Fruit fly (Drosophila melanogaster): ENCODE results near the gene jar.

Gene jar

DNA sequence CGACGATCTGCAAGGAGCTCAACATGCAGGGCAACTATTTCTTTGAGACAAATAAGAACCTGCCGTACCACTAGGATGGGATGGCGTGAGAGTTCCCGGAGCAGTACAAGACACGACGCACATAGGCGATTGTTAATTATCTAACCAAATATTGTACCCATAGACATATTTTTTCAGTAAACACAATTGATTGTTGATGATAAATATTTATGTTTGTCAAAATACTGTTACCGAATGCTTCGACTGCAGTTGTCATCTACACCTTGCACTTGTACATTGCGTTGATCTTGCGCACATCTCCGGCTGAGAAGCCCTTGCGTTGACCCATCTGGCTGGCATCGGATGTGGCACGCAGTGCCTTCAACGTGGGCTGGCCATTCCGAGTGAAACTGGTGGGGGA is 22.1 kb upstream of the jar start (continued):
- no peak for TF ChIP-seq bigmax (GFP tag; optimal IDR thresholded peaks at IDR 0.05)
- TF ChIP-seq cwo (GFP tag; optimal IDR thresholded peaks at IDR 0.05) = no peak
- TF ChIP-seq Bdp1 (GFP tag; optimal IDR thresholded peaks at IDR 0.05) = no peak
- no peak for TF ChIP-seq tio (GFP tag; optimal IDR thresholded peaks at IDR 0.05)
- TF ChIP-seq CG13775 (GFP tag; optimal IDR thresholded peaks at IDR 0.05) = no peak
- TF ChIP-seq pita (GFP tag; optimal IDR thresholded peaks at IDR 0.05) = no peak
- TF ChIP-seq ro (GFP tag; IDR thresholded peaks at IDR 0.05) = no peak
- no peak for TF ChIP-seq nmo (GFP tag; optimal IDR thresholded peaks at IDR 0.05)
- no peak for TF ChIP-seq Ravus (GFP tag; IDR thresholded peaks at IDR 0.05)
- no peak for TF ChIP-seq eve (GFP tag; optimal IDR thresholded peaks at IDR 0.05)
- TF ChIP-seq CrebB (tag; optimal IDR thresholded peaks at IDR 0.05) = no peak
- no peak for TF ChIP-seq luna (GFP tag; optimal IDR thresholded peaks at IDR 0.05)
- peak; percentile 4 for TF ChIP-seq CG10209 (GFP tag; optimal IDR thresholded peaks at IDR 0.05)
- no peak for TF ChIP-seq kah (GFP tag; optimal IDR thresholded peaks at IDR 0.05)
- peak; percentile 14 for TF ChIP-seq org-1 (GFP tag; optimal IDR thresholded peaks at IDR 0.05)
- no peak for TF ChIP-seq CG6689 (GFP tag; IDR thresholded peaks at IDR 0.05)
- no peak for TF ChIP-seq al (GFP tag; IDR thresholded peaks at IDR 0.05)
- TF ChIP-seq Poxn (GFP tag; IDR thresholded peaks at IDR 0.05) = no peak
- TF ChIP-seq CG3065 (GFP tag; optimal IDR thresholded peaks at IDR 0.05) = no peak
- peak; percentile 62 for TF ChIP-seq CG2875 (GFP tag; optimal IDR thresholded peaks at IDR 0.05)
- no peak for TF ChIP-seq gcm2 (GFP tag; optimal IDR thresholded peaks at IDR 0.05)
- peak; percentile 48 for TF ChIP-seq CG6254 (GFP tag; optimal IDR thresholded peaks at IDR 0.05)
- TF ChIP-seq Dref (GFP tag; IDR thresholded peaks at IDR 0.05) = no peak
- no peak for TF ChIP-seq aop (GFP tag; IDR thresholded peaks at IDR 0.05)
- no peak for TF ChIP-seq GATAe (GFP tag; conservative IDR thresholded peaks at IDR 0.05)
- TF ChIP-seq CG1602 (GFP tag; optimal IDR thresholded peaks at IDR 0.05) = no peak
- TF ChIP-seq sug (tag; optimal IDR thresholded peaks at IDR 0.05) = no peak
- TF ChIP-seq Usf (GFP tag; optimal IDR thresholded peaks at IDR 0.05) = no peak
- TF ChIP-seq CG11085 (GFP tag; IDR thresholded peaks at IDR 0.05) = no peak
- no peak for TF ChIP-seq klu (GFP tag; IDR thresholded peaks at IDR 0.05)
- TF ChIP-seq gce (GFP tag; IDR thresholded peaks at IDR 0.05) = no peak
- no peak for TF ChIP-seq hkb (optimal IDR thresholded peaks at IDR 0.05)
- TF ChIP-seq hkb (GFP tag; IDR thresholded peaks at IDR 0.05) = no peak
- TF ChIP-seq pb (GFP tag; optimal IDR thresholded peaks at IDR 0.05) = no peak
- TF ChIP-seq ara (GFP tag; IDR thresholded peaks at IDR 0.05) = no peak
- no peak for TF ChIP-seq Tbp (GFP tag; optimal IDR thresholded peaks at IDR 0.05)
- no peak for TF ChIP-seq D19B (GFP tag; optimal IDR thresholded peaks at IDR 0.05)
- TF ChIP-seq Meics (GFP tag; optimal IDR thresholded peaks at IDR 0.05) = no peak
- TF ChIP-seq CG14050 (GFP tag; IDR thresholded peaks at IDR 0.05) = no peak
- no peak for TF ChIP-seq Dbx (GFP tag; IDR thresholded peaks at IDR 0.05)
- no peak for TF ChIP-seq ci (GFP tag; IDR thresholded peaks at IDR 0.05)
- no peak for TF ChIP-seq ems (GFP tag; optimal IDR thresholded peaks at IDR 0.05)
- no peak for TF ChIP-seq Nf-YC (tag; optimal IDR thresholded peaks at IDR 0.05)
- no peak for TF ChIP-seq CG4730 (GFP tag; IDR thresholded peaks at IDR 0.05)
- no peak for TF ChIP-seq Hr51 (GFP tag; optimal IDR thresholded peaks at IDR 0.05)
- TF ChIP-seq salm (tag; optimal IDR thresholded peaks at IDR 0.05) = peak; percentile 33
- TF ChIP-seq tll (GFP tag; optimal IDR thresholded peaks at IDR 0.05) = no peak
- TF ChIP-seq E2f1 (GFP tag; IDR thresholded peaks at IDR 0.05) = no peak
- TF ChIP-seq zfh1 (GFP tag; IDR thresholded peaks at IDR 0.05) = no peak
- TF ChIP-seq CG31365 (tag; optimal IDR thresholded peaks at IDR 0.05) = peak; percentile 48
- TF ChIP-seq CG12155 (GFP tag; optimal IDR thresholded peaks at IDR 0.05) = no peak
- TF ChIP-seq CG11456 (GFP tag; IDR thresholded peaks at IDR 0.05) = 0 out of 3 replicates have a peak, but pooled peaks have one; percentile 18
- TF ChIP-seq cato (GFP tag; optimal IDR thresholded peaks at IDR 0.05; ENCODE audit: borderline replicate concordance) = no peak

All from whole organism, embryonic.